Worm (Caenorhabditis elegans): ENCODE data around the gene Y69A2AR.12.
A peak's percentile ranks its signal among the peaks of the same experiment; 100 is the strongest.

Y69A2AR.12 gene

DNA sequence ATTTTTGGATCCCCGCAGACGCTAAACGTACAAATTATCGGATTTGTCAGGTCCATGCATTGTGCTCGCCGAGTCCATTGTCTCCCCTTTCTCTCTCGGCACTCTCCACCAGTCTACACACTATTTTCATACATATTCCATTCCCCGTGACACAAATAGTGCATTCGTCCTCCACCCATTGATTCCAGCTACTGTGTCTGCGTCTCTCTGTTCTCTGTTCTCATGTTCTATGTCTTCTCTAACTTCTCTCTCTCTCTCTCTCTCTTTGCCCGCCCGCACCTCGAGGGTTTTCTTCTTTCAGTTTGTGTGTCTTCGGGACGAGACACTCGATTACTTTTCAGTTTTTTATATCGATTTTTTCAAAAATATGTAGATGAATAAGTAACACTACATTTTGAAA is 31.2 kb downstream of the Y69A2AR.12 start (continued):
- TF ChIP-seq saeg-2 (GFP tag; IDR thresholded peaks at IDR 0.05) (no peak), cey-2 (tag; optimal IDR thresholded peaks at IDR 0.05; ENCODE audit: borderline replicate concordance, insufficient read depth) (no peak)

DNA sequence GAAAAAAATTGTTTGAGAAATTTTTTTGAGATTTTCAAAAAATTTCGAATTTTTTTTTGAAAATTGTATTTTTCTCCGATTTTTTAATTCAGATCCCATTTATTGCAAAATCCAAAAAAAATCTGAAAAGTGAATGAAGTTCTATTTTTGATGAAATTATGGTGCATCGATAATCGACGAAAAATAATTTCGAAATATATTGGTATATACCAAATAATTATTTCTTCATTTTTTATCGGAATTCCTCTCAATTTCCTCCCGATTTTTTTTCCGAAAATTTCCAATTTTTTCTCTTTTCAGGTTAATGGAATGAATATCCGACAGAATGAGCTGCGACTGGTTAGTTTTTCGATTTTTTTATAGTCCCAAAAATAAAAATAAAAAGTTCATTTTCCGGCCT is 32.4 kb downstream of the Y69A2AR.12 start, which contains the start of gene epg-9:
TSS of gene epg-9 (plus strand) at position 301 of the 400 bp plus-strand sequence.
- no peak for TF ChIP-seq nhr-25 (tag; optimal IDR thresholded peaks at IDR 0.05; ENCODE audit: borderline replicate concordance, insufficient read depth)

DNA sequence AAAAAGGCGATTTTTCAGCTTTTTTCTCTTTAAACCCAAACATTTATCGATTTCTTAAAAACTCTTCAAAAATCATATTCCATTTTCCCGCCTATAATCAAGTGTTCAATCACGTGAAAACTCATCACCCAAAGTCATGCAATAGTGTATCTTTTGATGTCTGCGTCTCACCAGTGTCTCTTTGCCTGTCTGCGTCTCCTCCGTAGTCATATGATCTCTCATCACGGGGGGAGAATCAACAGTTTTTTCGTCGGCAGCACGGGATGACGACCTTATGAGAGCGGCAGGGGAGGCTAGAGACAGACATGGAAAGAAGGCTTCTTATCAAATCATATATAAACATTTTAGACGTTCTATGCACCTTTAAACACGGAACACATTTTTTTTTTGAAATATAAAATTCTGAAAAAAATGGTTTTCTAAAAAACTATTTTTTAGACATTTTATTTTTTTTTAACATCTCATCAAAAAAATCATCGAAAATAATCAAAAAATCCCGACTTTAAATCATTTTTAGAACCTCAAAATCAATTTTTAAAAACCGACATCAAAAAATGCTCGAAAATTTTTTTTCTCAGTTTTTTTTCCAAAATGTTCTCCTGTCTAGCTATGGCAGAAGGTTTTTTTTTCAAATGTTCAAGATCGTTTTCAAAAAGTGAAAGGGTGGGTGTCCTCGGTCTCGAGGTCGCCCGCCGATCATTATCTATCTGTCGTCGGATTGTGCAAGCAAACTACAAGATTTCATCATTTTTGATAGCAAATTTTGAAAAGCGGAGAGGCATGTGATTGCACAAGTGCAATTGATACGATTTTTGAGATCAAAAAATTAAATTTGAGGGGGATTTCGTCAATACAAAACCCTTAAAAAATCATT is 33.8 kb downstream of the Y69A2AR.12 start:
- peak; percentile 82 for TF ChIP-seq dpl-1 (GFP tag; optimal IDR thresholded peaks at IDR 0.05)
- peak; percentile 100 for TF ChIP-seq dve-1 (tag; optimal IDR thresholded peaks at IDR 0.05; ENCODE audit: insufficient read depth)
- TF ChIP-seq lin-1 (GFP tag; IDR thresholded peaks at IDR 0.05): peak; percentile 95
- peak; percentile 99 for TF ChIP-seq tra-1 (GFP tag; IDR thresholded peaks at IDR 0.05)
- TF ChIP-seq ZK337.2 (GFP tag; IDR thresholded peaks at IDR 0.05): peak; percentile 65; the same call in 1 of the 2 replicates
- peak; percentile 51 for TF ChIP-seq Y48G9A.11 (GFP tag; IDR thresholded peaks at IDR 0.05)
- TF ChIP-seq nhr-237 (tag; optimal IDR thresholded peaks at IDR 0.05): no peak
- peak; percentile 60 for TF ChIP-seq pqm-1 (tag; optimal IDR thresholded peaks at IDR 0.05)
- peak; percentile 97 for TF ChIP-seq aha-1 (tag)
- TF ChIP-seq unc-39 (tag; optimal IDR thresholded peaks at IDR 0.05): no peak
- TF ChIP-seq spr-3 (GFP tag; optimal IDR thresholded peaks at IDR 0.05): peak; percentile 75
- peak; percentile 99 for TF ChIP-seq mdt-29 (GFP tag; IDR thresholded peaks at IDR 0.05)
- TF ChIP-seq dmd-9 (GFP tag; IDR thresholded peaks at IDR 0.05): peak; percentile 83
- peak; percentile 97 for TF ChIP-seq mep-1 (tag; optimal IDR thresholded peaks at IDR 0.05)
- TF ChIP-seq F37D6.2 (tag; optimal IDR thresholded peaks at IDR 0.05): peak; percentile 62
- TF ChIP-seq nhr-10 (tag; optimal IDR thresholded peaks at IDR 0.05): peak; percentile 91
- TF ChIP-seq T26A8.4 (GFP tag; IDR thresholded peaks at IDR 0.05): peak; percentile 96
- peak; percentile 86 for TF ChIP-seq set-16 (GFP tag; IDR thresholded peaks at IDR 0.05)
- peak; percentile 84 for TF ChIP-seq zip-2 (tag; optimal IDR thresholded peaks at IDR 0.05)
- peak; percentile 96 for TF ChIP-seq nhr-102 (tag; optimal IDR thresholded peaks at IDR 0.05)
- peak; percentile 84 for TF ChIP-seq lin-38 (GFP tag; IDR thresholded peaks at IDR 0.05)
- peak; percentile 48 for TF ChIP-seq snpc-1.2 (GFP tag; IDR thresholded peaks at IDR 0.05)
- no peak for TF ChIP-seq ces-1 (GFP tag; optimal IDR thresholded peaks at IDR 0.05)
- no peak for TF ChIP-seq unc-130 (GFP tag; optimal IDR thresholded peaks at IDR 0.05)
- peak; percentile 24 for TF ChIP-seq vab-7 (GFP tag; IDR thresholded peaks at IDR 0.05)
- peak; percentile 95 for TF ChIP-seq hmg-1.1 (GFP tag; IDR thresholded peaks at IDR 0.05)
- peak; percentile 96 for TF ChIP-seq gei-8 (GFP tag; optimal IDR thresholded peaks at IDR 0.05)
- peak; percentile 100 for TF ChIP-seq hlh-30 (tag; optimal IDR thresholded peaks at IDR 0.05; ENCODE audit: insufficient read depth)
- TF ChIP-seq nhr-48 (tag; optimal IDR thresholded peaks at IDR 0.05): peak; percentile 96
- no peak for TF ChIP-seq daf-12 (tag; optimal IDR thresholded peaks at IDR 0.05)
- peak; percentile 86 for TF ChIP-seq ama-1 (optimal IDR thresholded peaks at IDR 0.05)
- TF ChIP-seq snpc-4 (tag; optimal IDR thresholded peaks at IDR 0.05): peak; percentile 41
- TF ChIP-seq dmd-6 (GFP tag; IDR thresholded peaks at IDR 0.05): peak; percentile 99
- peak; percentile 93 for TF ChIP-seq saeg-2 (GFP tag; IDR thresholded peaks at IDR 0.05)
- no peak for TF ChIP-seq ceh-62 (tag; optimal IDR thresholded peaks at IDR 0.05)
- TF ChIP-seq dmd-8 (GFP tag; IDR thresholded peaks at IDR 0.05): no peak
- TF ChIP-seq ceh-32 (tag; optimal IDR thresholded peaks at IDR 0.05; ENCODE audit: poor library complexity): no peak
- TF ChIP-seq cey-2 (tag; optimal IDR thresholded peaks at IDR 0.05; ENCODE audit: borderline replicate concordance, insufficient read depth): peak; percentile 73
- TF ChIP-seq nhr-6 (tag; optimal IDR thresholded peaks at IDR 0.05): peak; percentile 94
- TF ChIP-seq lin-39 (tag; optimal IDR thresholded peaks at IDR 0.05): no peak
- TF ChIP-seq Y105C5A.15 (GFP tag; IDR thresholded peaks at IDR 0.05): peak; percentile 77
- peak; percentile 99 for TF ChIP-seq nhr-28 (tag; optimal IDR thresholded peaks at IDR 0.05)
- peak; percentile 59 to 90 for TF ChIP-seq daf-16 (GFP tag; optimal IDR thresholded peaks at IDR 0.05)
- TF ChIP-seq daf-16 (tag; optimal IDR thresholded peaks at IDR 0.05): peak; percentile 97

Measured in whole organism, L4 larva.